Worm (Caenorhabditis elegans) whole organism, L2 larva: ENCODE data around the gene R186.3.

ENCODE experiments used
- R02D3.7 ChIP-seq: fragments of 150-350 bp; optimal IDR thresholded peaks from 2 replicates; lab custom pipeline; 2014; ENCODE audit warnings: missing biosample characterization, missing genetic modification characterization
- unc-55 ChIP-seq: fragments of 150-350 bp; sonication (generic microtip); optimal IDR thresholded peaks from 3 replicates; lab custom pipeline; 2014; ENCODE audit warnings: missing biosample characterization, missing genetic modification reagents, missing genetic modification characterization
- unc-62 ChIP-seq: fragments of 150-350 bp; optimal IDR thresholded peaks from 2 replicates; lab custom pipeline; 2014; ENCODE audit warnings: missing biosample characterization, missing genetic modification reagents, missing genetic modification characterization

- TF ChIP-seq unc-62 (no peak), R02D3.7 (tag; lab: Kevin White, UChicago) (no peak), unc-55 (no peak)
Observed at ce11 chrV:12922308-12922707, 44.7 kb downstream of the R186.3 start, which contains the start of gene dhrs-4.
